Fruit fly (Drosophila melanogaster): ENCODE data around the gene CG42590.

CG42590 gene

DNA sequence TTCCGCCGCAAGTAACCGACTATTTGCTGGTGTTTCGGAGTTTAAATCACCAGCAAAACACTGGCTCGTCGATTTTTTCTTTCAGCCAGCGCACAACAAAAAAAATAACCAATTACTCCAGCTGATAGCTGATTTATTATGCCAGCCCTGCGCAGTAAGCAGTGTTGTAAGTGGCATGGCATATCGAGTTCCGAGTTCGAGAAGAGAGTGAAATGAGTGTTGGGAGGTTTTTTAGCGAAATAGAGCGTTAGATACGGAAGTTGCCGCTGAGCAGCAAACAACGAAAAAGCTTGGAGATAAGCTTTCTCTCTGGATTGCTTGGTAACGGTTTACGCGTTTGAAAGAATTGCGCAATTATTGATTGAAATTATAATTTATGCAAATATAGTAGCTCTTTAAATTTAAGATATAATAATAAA, 22.6 kb upstream of the CG42590 start, which contains the start of gene CG7565 (continued):
- TF ChIP-seq NFAT (GFP tag; IDR thresholded peaks at IDR 0.05) (peak; percentile 26; the same call in 1 of the 2 replicates), Mes4 (GFP tag; optimal IDR thresholded peaks at IDR 0.05) (no peak), z (GFP tag; IDR thresholded peaks at IDR 0.05) (no peak), CG16863 (GFP tag; optimal IDR thresholded peaks at IDR 0.05) (no peak), Chrac-16 (GFP tag; optimal IDR thresholded peaks at IDR 0.05) (no peak), CG6813 (GFP tag; optimal IDR thresholded peaks at IDR 0.05) (peak; percentile 60), Sin3A (optimal IDR thresholded peaks at IDR 0.05) (no peak), Gug (GFP tag; IDR thresholded peaks at IDR 0.05) (peak; percentile 12; the same call in 1 of the 4 replicates), CG7987 (GFP tag; optimal IDR thresholded peaks at IDR 0.05) (peak; percentile 63), her (GFP tag; optimal IDR thresholded peaks at IDR 0.05) (peak; percentile 77), danr (GFP tag; IDR thresholded peaks at IDR 0.05) (no peak), Drgx (GFP tag; IDR thresholded peaks at IDR 0.05) (0 out of 2 replicates have a peak, but pooled peaks have one; percentile 12), chm (GFP tag; IDR thresholded peaks at IDR 0.05) (peak; percentile 75), Hr51 (GFP tag; optimal IDR thresholded peaks at IDR 0.05) (peak; percentile 41 to 42), CG7357 (GFP tag; IDR thresholded peaks at IDR 0.05) (no peak), MESR4 (GFP tag; optimal IDR thresholded peaks at IDR 0.05) (peak; percentile 76), CG10321 (GFP tag; IDR thresholded peaks at IDR 0.05) (no peak), PHDP (tag; optimal IDR thresholded peaks at IDR 0.05) (peak; percentile 30), CG14965 (GFP tag; optimal IDR thresholded peaks at IDR 0.05; ENCODE audit: borderline replicate concordance) (no peak), CG6854 (GFP tag; optimal IDR thresholded peaks at IDR 0.05) (no peak), pros (GFP tag; optimal IDR thresholded peaks at IDR 0.05) (no peak), CG34422 (GFP tag; IDR thresholded peaks at IDR 0.05) (peak; percentile 53; the same call in 1 of the 3 replicates), az2 (GFP tag; optimal IDR thresholded peaks at IDR 0.05) (peak; percentile 20), CoRest (tag; optimal IDR thresholded peaks at IDR 0.05) (peak; percentile 18), slou (GFP tag; optimal IDR thresholded peaks at IDR 0.05) (no peak), dmrt99B (tag; optimal IDR thresholded peaks at IDR 0.05) (no peak), E2f1 (GFP tag; IDR thresholded peaks at IDR 0.05) (no peak), CG9727 (GFP tag; optimal IDR thresholded peaks at IDR 0.05) (peak; percentile 17), CG14014 (GFP tag; IDR thresholded peaks at IDR 0.05) (no peak), psq (GFP tag; optimal IDR thresholded peaks at IDR 0.05) (no peak), CG17359 (tag; optimal IDR thresholded peaks at IDR 0.05) (peak; percentile 38), CG13775 (GFP tag; optimal IDR thresholded peaks at IDR 0.05) (peak; percentile 32), CG18599 (GFP tag; optimal IDR thresholded peaks at IDR 0.05) (peak; percentile 84), Awh (GFP tag; IDR thresholded peaks at IDR 0.05) (no peak), CG7271 (tag; optimal IDR thresholded peaks at IDR 0.05) (no peak), unc-4 (GFP tag; IDR thresholded peaks at IDR 0.05; ENCODE audit: partially characterized antibody) (peak; percentile 48; the same call in 1 of the 2 replicates), HLH3B (GFP tag; IDR thresholded peaks at IDR 0.05) (peak; percentile 39; the same call in 1 of the 2 replicates), CG12236 (GFP tag; optimal IDR thresholded peaks at IDR 0.05) (no peak), mirr (GFP tag; optimal IDR thresholded peaks at IDR 0.05) (peak; percentile 80)

DNA sequence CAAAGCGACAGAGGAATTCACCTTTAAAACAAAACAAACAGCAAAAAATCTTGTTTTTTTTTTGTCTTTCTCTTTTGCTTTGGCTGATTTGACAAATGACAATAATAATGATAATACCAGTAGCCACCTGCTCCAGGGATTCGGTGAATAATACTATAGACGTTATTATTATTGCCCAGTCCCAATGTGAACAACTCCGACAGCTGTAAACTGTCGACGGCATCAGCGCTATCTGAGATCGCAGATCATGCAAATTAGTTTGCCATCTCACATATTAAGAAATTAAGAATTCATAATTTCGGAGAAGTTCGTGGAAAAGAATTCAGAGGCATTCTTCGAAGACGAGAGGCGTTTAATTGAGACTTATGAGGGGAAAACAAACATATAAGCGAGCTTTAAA, 17.2 kb upstream of the CG42590 start:
- no peak for TF ChIP-seq sens-2 (GFP tag; IDR thresholded peaks at IDR 0.05)
- TF ChIP-seq vvl (GFP tag; IDR thresholded peaks at IDR 0.05): 0 out of 2 replicates have a peak, but pooled peaks have one; percentile 25
- TF ChIP-seq CG7745 (tag; optimal IDR thresholded peaks at IDR 0.05): no peak
- TF ChIP-seq CG1792 (GFP tag; optimal IDR thresholded peaks at IDR 0.05): no peak
- peak; percentile 41 for TF ChIP-seq Med (GFP tag)
- no peak for TF ChIP-seq CG2875 (GFP tag; optimal IDR thresholded peaks at IDR 0.05)
- peak; percentile 69 for TF ChIP-seq sd (tag; optimal IDR thresholded peaks at IDR 0.05)
- peak; percentile 24 for TF ChIP-seq abd-A (tag; optimal IDR thresholded peaks at IDR 0.05)
- no peak for TF ChIP-seq Trl (optimal IDR thresholded peaks at IDR 0.05)
- TF ChIP-seq Trl (GFP tag; optimal IDR thresholded peaks at IDR 0.05): no peak
- TF ChIP-seq chinmo (GFP tag; IDR thresholded peaks at IDR 0.05; ENCODE audit: partially characterized antibody): 0 out of 4 replicates have a peak, but pooled peaks have one; percentile 74
- no peak for TF ChIP-seq CG2120 (GFP tag; optimal IDR thresholded peaks at IDR 0.05)
- no peak for TF ChIP-seq CG13424 (tag; optimal IDR thresholded peaks at IDR 0.05)
- no peak for TF ChIP-seq HLH3B (GFP tag; IDR thresholded peaks at IDR 0.05)
- no peak for TF ChIP-seq CG6683 (GFP tag; optimal IDR thresholded peaks at IDR 0.05)

Data from whole organism, embryonic.